Fruit fly (Drosophila melanogaster) whole organism, embryonic: ENCODE data around the gene LpR2.

ENCODE experiments used
- ATbp ChIP-seq: fragments of 200-800 bp; sonication (Bioruptor generic); optimal IDR thresholded peaks from 2 replicates; lab custom pipeline; 2017; ENCODE audit warnings: missing biosample characterization, mild to moderate bottlenecking, missing genetic modification characterization, missing genetic modification reagents
- Atf6 ChIP-seq: fragments of 200-800 bp; sonication (Bioruptor generic); IDR thresholded peaks from 2 replicates; pipeline ENCODE4 v1.3.6; 2022; ENCODE audit warnings: missing biosample characterization, missing genetic modification characterization
- BEAF-32 ChIP-seq: fragments of 200-800 bp; sonication (Bioruptor generic); optimal IDR thresholded peaks from 3 replicates; lab custom pipeline; 2017; ENCODE audit warnings: missing biosample characterization, missing genetic modification characterization, mild to moderate bottlenecking, moderate library complexity, missing genetic modification reagents
- Bgb ChIP-seq: fragments of 200-800 bp; sonication (Bioruptor generic); IDR thresholded peaks from 2 replicates; pipeline ENCODE4 v1.3.6; 2022; ENCODE audit warnings: missing biosample characterization, missing genetic modification characterization; ENCODE audit not compliant: partially characterized antibody
- BtbVII ChIP-seq: fragments of 200-800 bp; sonication (Bioruptor generic); optimal IDR thresholded peaks from 3 replicates; lab custom pipeline; 2017; ENCODE audit warnings: missing biosample characterization, mild to moderate bottlenecking, missing genetic modification characterization
- CG10147 ChIP-seq: fragments of 200-800 bp; sonication (Bioruptor generic); optimal IDR thresholded peaks from 2 replicates; lab custom pipeline; 2019; ENCODE audit warnings: missing biosample characterization, mild to moderate bottlenecking, missing genetic modification characterization, moderate library complexity
- CG11695 ChIP-seq: fragments of 200-800 bp; sonication (Bioruptor generic); IDR thresholded peaks from 3 replicates; pipeline ENCODE4 v1.3.6; 2022; ENCODE audit warnings: missing biosample characterization, missing genetic modification characterization
- CG12769 ChIP-seq: fragments of 200-800 bp; sonication (Bioruptor generic); optimal IDR thresholded peaks from 2 replicates; lab custom pipeline; 2019; ENCODE audit warnings: missing biosample characterization, mild to moderate bottlenecking, missing genetic modification characterization, moderate library complexity
- CG14860 ChIP-seq: fragments of 200-800 bp; sonication (Bioruptor generic); IDR thresholded peaks from 3 replicates; pipeline ENCODE4 v1.3.6; 2022; ENCODE audit warnings: missing biosample characterization, missing genetic modification characterization; ENCODE audit not compliant: partially characterized antibody
- CG16813 ChIP-seq: fragments of 200-800 bp; sonication (Bioruptor generic); IDR thresholded peaks from 3 replicates; pipeline ENCODE4 v1.3.6; 2022; ENCODE audit warnings: missing biosample characterization, missing genetic modification characterization; ENCODE audit not compliant: partially characterized antibody
- CG17802 ChIP-seq: fragments of 200-800 bp; sonication (Bioruptor generic); optimal IDR thresholded peaks from 2 replicates; lab custom pipeline; 2018; ENCODE audit warnings: missing biosample characterization, mild to moderate bottlenecking, missing genetic modification characterization, moderate library complexity
- CG18476 ChIP-seq: fragments of 200-800 bp; sonication (Bioruptor generic); optimal IDR thresholded peaks from 2 replicates; lab custom pipeline; 2016; ENCODE audit warnings: missing biosample characterization, mild to moderate bottlenecking, missing genetic modification characterization
- CG2199 ChIP-seq: fragments of 200-800 bp; sonication (Bioruptor generic); IDR thresholded peaks from 3 replicates; pipeline ENCODE4 v1.3.6; 2022; ENCODE audit warnings: missing biosample characterization, missing genetic modification characterization
- CG34224 ChIP-seq: fragments of 200-800 bp; sonication (Bioruptor generic); IDR thresholded peaks from 3 replicates; pipeline ENCODE4 v1.3.6; 2022; ENCODE audit warnings: missing biosample characterization, missing genetic modification characterization; ENCODE audit not compliant: partially characterized antibody
- CG6813 ChIP-seq: fragments of 200-800 bp; sonication (Bioruptor generic); optimal IDR thresholded peaks from 2 replicates; lab custom pipeline; 2017; ENCODE audit warnings: missing biosample characterization, missing genetic modification characterization, mild to moderate bottlenecking, moderate library complexity, missing genetic modification reagents
- CG7357 ChIP-seq: fragments of 200-800 bp; sonication (Bioruptor generic); IDR thresholded peaks from 3 replicates; pipeline ENCODE4 v1.3.6; 2022; ENCODE audit warnings: missing biosample characterization, missing genetic modification characterization
- CG8924 ChIP-seq: fragments of 200-800 bp; optimal IDR thresholded peaks from 3 replicates; lab custom pipeline; 2019; ENCODE audit warnings: missing biosample characterization, mild to moderate bottlenecking, missing genetic modification characterization, moderate library complexity
- CG9609 ChIP-seq: fragments of 200-800 bp; sonication (Bioruptor generic); optimal IDR thresholded peaks from 3 replicates; lab custom pipeline; 2016; ENCODE audit warnings: missing biosample characterization, missing genetic modification characterization
- CG9797 ChIP-seq: fragments of 200-800 bp; sonication (Bioruptor generic); optimal IDR thresholded peaks from 3 replicates; lab custom pipeline; 2018; ENCODE audit warnings: missing biosample characterization, mild to moderate bottlenecking, missing genetic modification characterization
- Doc3 ChIP-seq: fragments of 200-800 bp; sonication (Bioruptor generic); IDR thresholded peaks from 3 replicates; pipeline ENCODE4 v1.3.6; 2022; ENCODE audit warnings: missing biosample characterization, missing genetic modification characterization; ENCODE audit not compliant: partially characterized antibody
- Dp ChIP-seq: fragments of 200-800 bp; sonication (Bioruptor generic); optimal IDR thresholded peaks from 2 replicates; lab custom pipeline; 2018; ENCODE audit warnings: missing biosample characterization, mild to moderate bottlenecking, missing genetic modification characterization, moderate library complexity
- Dref ChIP-seq: fragments of 200-800 bp; sonication (Bioruptor generic); IDR thresholded peaks from 2 replicates; pipeline ENCODE4 v1.3.6; 2022; ENCODE audit warnings: missing biosample characterization, missing genetic modification characterization
- HmgZ ChIP-seq: fragments of 200-800 bp; sonication (Bioruptor generic); optimal IDR thresholded peaks from 2 replicates; lab custom pipeline; 2018; ENCODE audit warnings: missing biosample characterization, mild to moderate bottlenecking, missing genetic modification characterization
- Hr39 ChIP-seq: fragments of >200 bp; optimal IDR thresholded peaks from 2 replicates; lab custom pipeline; 2017
- MBD-R2 ChIP-seq: fragments of 200-800 bp; sonication (Bioruptor generic); IDR thresholded peaks from 2 replicates; pipeline ENCODE4 v1.3.6; 2022; ENCODE audit warnings: missing biosample characterization, missing genetic modification characterization
- Myb ChIP-seq: fragments of 200-800 bp; sonication (Bioruptor generic); optimal IDR thresholded peaks from 2 replicates; lab custom pipeline; 2016; ENCODE audit warnings: missing biosample characterization, missing genetic modification characterization
- NFAT ChIP-seq: fragments of 200-800 bp; sonication (Bioruptor generic); IDR thresholded peaks from 2 replicates; pipeline ENCODE4 v1.3.6; 2022; ENCODE audit warnings: missing biosample characterization, missing genetic modification characterization
- Opbp ChIP-seq: fragments of 200-800 bp; sonication (Bioruptor generic); IDR thresholded peaks from 3 replicates; pipeline ENCODE4 v1.3.6; 2022; ENCODE audit warnings: missing biosample characterization, missing genetic modification characterization; ENCODE audit not compliant: partially characterized antibody
- Ptx1 ChIP-seq: fragments of 200-800 bp; sonication (Bioruptor generic); IDR thresholded peaks from 2 replicates; pipeline ENCODE4 v1.3.6; 2022; ENCODE audit warnings: missing biosample characterization, missing genetic modification characterization
- Scr ChIP-seq: fragments of 200-800 bp; sonication (Bioruptor generic); IDR thresholded peaks from 2 replicates; pipeline ENCODE4 v1.3.6; 2022; ENCODE audit warnings: missing biosample characterization, missing genetic modification characterization; ENCODE audit not compliant: partially characterized antibody
- Sry-δ ChIP-seq: fragments of 200-800 bp; sonication (Bioruptor generic); optimal IDR thresholded peaks from 2 replicates; lab custom pipeline; 2016; ENCODE audit warnings: missing biosample characterization, missing genetic modification characterization
- Vsx1 ChIP-seq: fragments of 200-800 bp; sonication (Bioruptor generic); optimal IDR thresholded peaks from 2 replicates; lab custom pipeline; 2017; ENCODE audit warnings: missing biosample characterization, mild to moderate bottlenecking, missing genetic modification characterization, missing genetic modification reagents
- YL-1 ChIP-seq: fragments of 200-800 bp; sonication (Bioruptor generic); optimal IDR thresholded peaks from 3 replicates; lab custom pipeline; 2017; ENCODE audit warnings: missing biosample characterization, mild to moderate bottlenecking, missing genetic modification characterization
- bbx ChIP-seq: fragments of 200-800 bp; sonication (Bioruptor generic); IDR thresholded peaks from 2 replicates; pipeline ENCODE4 v1.3.6; 2022; ENCODE audit warnings: missing biosample characterization, missing genetic modification characterization; ENCODE audit not compliant: partially characterized antibody
- cg ChIP-seq: fragments of 200-800 bp; sonication (Bioruptor generic); optimal IDR thresholded peaks from 3 replicates; lab custom pipeline; 2019; ENCODE audit warnings: missing biosample characterization, mild to moderate bottlenecking, missing genetic modification characterization, moderate library complexity
- dmrt11E ChIP-seq: fragments of 200-800 bp; sonication (Bioruptor generic); optimal IDR thresholded peaks from 3 replicates; lab custom pipeline; 2018; ENCODE audit warnings: missing biosample characterization, mild to moderate bottlenecking, missing genetic modification characterization, moderate library complexity
- ems ChIP-seq: fragments of 200-800 bp; sonication (Bioruptor generic); optimal IDR thresholded peaks from 3 replicates; lab custom pipeline; 2016; ENCODE audit warnings: missing biosample characterization, missing genetic modification characterization
- fd96Cb ChIP-seq: fragments of 200-800 bp; sonication (Bioruptor generic); optimal IDR thresholded peaks from 2 replicates; lab custom pipeline; 2018; ENCODE audit warnings: missing biosample characterization, mild to moderate bottlenecking, missing genetic modification characterization, moderate library complexity
- gfzf ChIP-seq: fragments of 200-800 bp; sonication (Bioruptor generic); optimal IDR thresholded peaks from 2 replicates; lab custom pipeline; 2016; ENCODE audit warnings: missing biosample characterization, mild to moderate bottlenecking, missing genetic modification characterization, moderate library complexity
- jumu ChIP-seq: fragments of 200-800 bp; sonication (Bioruptor generic); optimal IDR thresholded peaks from 3 replicates; lab custom pipeline; 2016; ENCODE audit warnings: missing biosample characterization, missing genetic modification characterization
- lbe ChIP-seq: fragments of 200-800 bp; sonication (Bioruptor generic); optimal IDR thresholded peaks from 2 replicates; lab custom pipeline; 2016; ENCODE audit warnings: missing biosample characterization, mild to moderate bottlenecking, missing genetic modification characterization
- luna ChIP-seq: fragments of 200-800 bp; sonication (Bioruptor generic); optimal IDR thresholded peaks from 2 replicates; lab custom pipeline; 2016; ENCODE audit warnings: missing biosample characterization, missing genetic modification characterization
- nerfin-2 ChIP-seq: fragments of 200-800 bp; sonication (Bioruptor generic); IDR thresholded peaks from 2 replicates; pipeline ENCODE4 v1.3.6; 2022; ENCODE audit warnings: missing biosample characterization, missing genetic modification characterization; ENCODE audit not compliant: partially characterized antibody
- oc ChIP-seq: fragments of 200-800 bp; sonication (Bioruptor generic); optimal IDR thresholded peaks from 2 replicates; lab custom pipeline; 2018; ENCODE audit warnings: missing biosample characterization, mild to moderate bottlenecking, missing genetic modification characterization, moderate library complexity
- pzg ChIP-seq: fragments of 200-800 bp; sonication (Bioruptor generic); optimal IDR thresholded peaks from 3 replicates; lab custom pipeline; 2018; ENCODE audit warnings: missing biosample characterization, mild to moderate bottlenecking, missing genetic modification characterization, moderate library complexity
- slp2 ChIP-seq: fragments of 200-800 bp; sonication (Bioruptor generic); optimal IDR thresholded peaks from 2 replicates; lab custom pipeline; 2016; ENCODE audit warnings: missing biosample characterization, missing genetic modification characterization
- vvl ChIP-seq: fragments of 200-800 bp; sonication (Bioruptor generic); IDR thresholded peaks from 2 replicates; pipeline ENCODE4 v1.3.6; 2022; ENCODE audit warnings: missing biosample characterization, missing genetic modification characterization
- zen2 ChIP-seq: fragments of 200-800 bp; sonication (Bioruptor generic); IDR thresholded peaks from 3 replicates; pipeline ENCODE4 v1.3.6; 2022; ENCODE audit warnings: missing biosample characterization, missing genetic modification characterization; ENCODE audit not compliant: partially characterized antibody

Gene LpR2

DNA sequence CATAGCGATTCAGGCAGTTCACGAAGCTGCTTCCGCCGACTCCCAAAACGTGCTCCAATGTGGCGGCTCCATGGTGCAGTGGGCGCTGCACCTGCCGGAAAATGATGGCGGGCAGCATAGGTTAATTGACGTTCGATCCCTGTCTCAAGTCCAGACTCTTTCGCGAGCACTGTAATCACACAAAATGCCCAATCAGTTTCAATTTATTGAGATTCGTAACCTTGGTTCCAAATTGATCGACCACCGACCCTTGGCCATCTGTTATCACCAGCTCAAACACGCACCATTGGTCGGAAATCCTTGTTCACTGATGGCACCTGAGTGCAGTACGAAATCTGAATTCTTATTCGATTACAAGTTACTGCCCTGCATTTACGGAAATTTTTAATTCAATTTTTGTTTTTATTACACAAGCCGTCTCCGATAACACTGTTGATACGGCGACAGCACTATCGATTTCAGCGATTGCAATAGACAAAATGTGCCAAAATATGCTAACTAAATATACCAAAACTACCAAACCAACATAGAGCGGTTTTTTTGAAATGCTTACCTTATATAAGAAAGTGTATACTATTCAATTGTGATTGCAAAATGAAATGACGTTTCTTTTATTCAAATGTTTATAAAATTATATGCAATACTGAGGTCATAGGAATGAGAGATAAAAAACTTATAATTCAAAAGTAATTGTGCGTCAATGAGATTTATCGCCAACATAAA, 53.4 kb downstream of the LpR2 start, which contains the start of gene CLS (continued):
- TF ChIP-seq Hr39 (lab: Kevin White, UChicago), result no peak
- TF ChIP-seq Vsx1, result no peak
- peak; percentile 64; the same call in 1 of the 2 replicates for TF ChIP-seq Bgb
- peak; percentile 56; the same call in 2 of the 3 replicates for TF ChIP-seq CG16813 (GFP tag; lab: Robert Waterston, UW)
- TF ChIP-seq Atf6 (GFP tag; lab: Robert Waterston, UW), result no peak
- TF ChIP-seq fd96Cb, result no peak
- TF ChIP-seq CG6813, result no peak
- peak; percentile 67 for TF ChIP-seq bbx (GFP tag; lab: Robert Waterston, UW)
- no peak for TF ChIP-seq jumu
- no peak for TF ChIP-seq NFAT
- TF ChIP-seq lbe, result no peak
- TF ChIP-seq cg (GFP tag; lab: Kevin White, UChicago), result no peak
- peak; percentile 61 for TF ChIP-seq Scr
- TF ChIP-seq CG8924 (tag; lab: Kevin White, UChicago), result no peak
- no peak for TF ChIP-seq CG12769 (tag; lab: Kevin White, UChicago)
- TF ChIP-seq Opbp, result peak; percentile 52; the same call in 2 of the 3 replicates
- TF ChIP-seq CG11695 (GFP tag; lab: Robert Waterston, UW), result no peak
- peak; percentile 77 for TF ChIP-seq gfzf (GFP tag; lab: Kevin White, UChicago)
- TF ChIP-seq ems (GFP tag; lab: Kevin White, UChicago), result no peak
- peak; percentile 75 for TF ChIP-seq pzg (GFP tag; lab: Kevin White, UChicago)
- TF ChIP-seq CG17802 (tag; lab: Kevin White, UChicago), result no peak
- no peak for TF ChIP-seq luna (GFP tag; lab: Kevin White, UChicago)
- TF ChIP-seq ATbp (GFP tag; lab: Kevin White, UChicago), result no peak
- no peak for TF ChIP-seq vvl
- no peak for TF ChIP-seq Ptx1
- peak; percentile 84 for TF ChIP-seq Dref (GFP tag; lab: Robert Waterston, UW)
- TF ChIP-seq zen2, result no peak
- TF ChIP-seq Sry-δ, result peak; percentile 67
- TF ChIP-seq CG2199 (GFP tag; lab: Robert Waterston, UW), result no peak
- peak; percentile 57; the same call in 2 of the 3 replicates for TF ChIP-seq CG14860 (GFP tag; lab: Robert Waterston, UW)
- TF ChIP-seq CG10147 (GFP tag; lab: Kevin White, UChicago), result peak; percentile 11
- TF ChIP-seq YL-1, result peak; percentile 15
- TF ChIP-seq dmrt11E, result no peak
- TF ChIP-seq HmgZ (tag; lab: Kevin White, UChicago), result peak; percentile 31
- TF ChIP-seq MBD-R2 (GFP tag; lab: Robert Waterston, UW), result peak; percentile 66; the same call in 1 of the 2 replicates
- no peak for TF ChIP-seq slp2 (GFP tag; lab: Kevin White, UChicago)
- TF ChIP-seq Doc3 (GFP tag; lab: Robert Waterston, UW), result 0 out of 3 replicates have a peak, but pooled peaks have one; percentile 52
- peak; percentile 83 for TF ChIP-seq Dp
- peak; percentile 62 for TF ChIP-seq BEAF-32
- no peak for TF ChIP-seq BtbVII (GFP tag; lab: Kevin White, UChicago)
- TF ChIP-seq CG18476 (GFP tag; lab: Kevin White, UChicago), result no peak
- no peak for TF ChIP-seq CG9609 (GFP tag; lab: Kevin White, UChicago)
- TF ChIP-seq CG7357, result no peak
- peak; percentile 60; the same call in 2 of the 3 replicates for TF ChIP-seq CG34224 (GFP tag; lab: Robert Waterston, UW)
- peak; percentile 32 for TF ChIP-seq Myb (GFP tag; lab: Kevin White, UChicago)
- TF ChIP-seq CG9797, result peak; percentile 54
- peak; percentile 29; the same call in 1 of the 2 replicates for TF ChIP-seq nerfin-2 (GFP tag; lab: Robert Waterston, UW)
- no peak for TF ChIP-seq oc (tag; lab: Kevin White, UChicago)
